Fruit fly (Drosophila melanogaster) whole organism, embryonic: ENCODE data around the gene eIF4H2.

ENCODE experiments used
- Bdp1 ChIP-seq: fragments of 200-800 bp; sonication (Bioruptor generic); optimal IDR thresholded peaks from 3 replicates; lab custom pipeline; 2016; ENCODE audit warnings: missing biosample characterization, missing genetic modification characterization
- CG10366 ChIP-seq: fragments of 200-800 bp; sonication (Bioruptor generic); IDR thresholded peaks from 2 replicates; pipeline ENCODE4 v1.3.6; 2022; ENCODE audit warnings: missing biosample characterization, missing genetic modification characterization
- CG10979 ChIP-seq: fragments of 200-800 bp; sonication (Bioruptor generic); optimal IDR thresholded peaks from 2 replicates; lab custom pipeline; 2018; ENCODE audit warnings: missing biosample characterization, mild to moderate bottlenecking, missing genetic modification characterization, moderate library complexity
- CG11093 ChIP-seq: fragments of 200-800 bp; sonication (Bioruptor generic); IDR thresholded peaks from 3 replicates; pipeline ENCODE4 v1.3.6; 2022; ENCODE audit warnings: missing biosample characterization, missing genetic modification characterization
- CG12942 ChIP-seq: fragments of 200-800 bp; sonication (Bioruptor generic); optimal IDR thresholded peaks from 3 replicates; lab custom pipeline; 2016; ENCODE audit warnings: missing biosample characterization, missing genetic modification characterization
- CG14050 ChIP-seq: fragments of 200-800 bp; sonication (Bioruptor generic); IDR thresholded peaks from 3 replicates; pipeline ENCODE4 v1.3.6; 2022; ENCODE audit warnings: missing biosample characterization, missing genetic modification characterization
- CG15696 ChIP-seq: fragments of 200-800 bp; sonication (Bioruptor generic); optimal IDR thresholded peaks from 2 replicates; lab custom pipeline; 2019; ENCODE audit warnings: missing biosample characterization, mild to moderate bottlenecking, missing genetic modification characterization, moderate library complexity
- CG16815 ChIP-seq: fragments of 200-800 bp; sonication (Bioruptor generic); optimal IDR thresholded peaks from 3 replicates; lab custom pipeline; 2017; ENCODE audit warnings: missing biosample characterization, mild to moderate bottlenecking, missing genetic modification characterization
- CG17186 ChIP-seq: fragments of 200-800 bp; sonication (Bioruptor generic); optimal IDR thresholded peaks from 3 replicates; lab custom pipeline; 2017; ENCODE audit warnings: missing biosample characterization, missing genetic modification reagents, missing genetic modification characterization
- CG2202 ChIP-seq: fragments of 200-800 bp; sonication (Bioruptor generic); optimal IDR thresholded peaks from 2 replicates; lab custom pipeline; 2018; ENCODE audit warnings: missing biosample characterization, mild to moderate bottlenecking, missing genetic modification characterization
- CG2678 ChIP-seq: fragments of 200-800 bp; sonication (Bioruptor generic); optimal IDR thresholded peaks from 3 replicates; lab custom pipeline; 2019; ENCODE audit warnings: missing biosample characterization, mild to moderate bottlenecking, missing genetic modification characterization, moderate library complexity
- CG2712 ChIP-seq: fragments of 200-800 bp; optimal IDR thresholded peaks from 3 replicates; lab custom pipeline; 2019; ENCODE audit warnings: missing biosample characterization, mild to moderate bottlenecking, missing genetic modification characterization, moderate library complexity
- CG2875 ChIP-seq: fragments of 200-800 bp; sonication (Bioruptor generic); optimal IDR thresholded peaks from 2 replicates; lab custom pipeline; 2017; ENCODE audit warnings: missing biosample characterization, mild to moderate bottlenecking, missing genetic modification characterization, missing genetic modification reagents
- CG32532 ChIP-seq: fragments of 200-800 bp; sonication (Bioruptor generic); IDR thresholded peaks from 2 replicates; pipeline ENCODE4 v1.3.6; 2022; ENCODE audit warnings: missing biosample characterization, missing genetic modification characterization
- CG3407 ChIP-seq: fragments of 200-800 bp; sonication (Bioruptor generic); optimal IDR thresholded peaks from 2 replicates; lab custom pipeline; 2018; ENCODE audit warnings: missing biosample characterization, mild to moderate bottlenecking, missing genetic modification characterization
- CG34422 ChIP-seq: fragments of 200-800 bp; sonication (Bioruptor generic); IDR thresholded peaks from 3 replicates; pipeline ENCODE4 v1.3.6; 2022; ENCODE audit warnings: missing biosample characterization, missing genetic modification characterization
- CG4707 ChIP-seq: fragments of 200-800 bp; sonication (Bioruptor generic); optimal IDR thresholded peaks from 2 replicates; lab custom pipeline; 2018; ENCODE audit warnings: missing biosample characterization, mild to moderate bottlenecking, missing genetic modification characterization, moderate library complexity
- CG4730 ChIP-seq: fragments of 200-800 bp; sonication (Bioruptor generic); IDR thresholded peaks from 2 replicates; pipeline ENCODE4 v1.3.6; 2022; ENCODE audit warnings: missing biosample characterization, missing genetic modification characterization
- CG8089 ChIP-seq: fragments of 200-800 bp; sonication (Bioruptor generic); optimal IDR thresholded peaks from 3 replicates; lab custom pipeline; 2016; ENCODE audit warnings: missing biosample characterization, missing genetic modification characterization
- CG8359 ChIP-seq: fragments of 200-800 bp; sonication (Bioruptor generic); optimal IDR thresholded peaks from 2 replicates; lab custom pipeline; 2017; ENCODE audit warnings: missing biosample characterization, mild to moderate bottlenecking, missing genetic modification characterization, borderline replicate concordance
- Camta ChIP-seq: fragments of 200-800 bp; sonication (Bioruptor generic); optimal IDR thresholded peaks from 2 replicates; lab custom pipeline; 2016; ENCODE audit warnings: missing biosample characterization, missing genetic modification characterization
- Dp ChIP-seq: fragments of 200-800 bp; sonication (Bioruptor generic); optimal IDR thresholded peaks from 2 replicates; lab custom pipeline; 2018; ENCODE audit warnings: missing biosample characterization, mild to moderate bottlenecking, missing genetic modification characterization, moderate library complexity
- Fer1 ChIP-seq: fragments of 200-800 bp; sonication (Bioruptor generic); optimal IDR thresholded peaks from 2 replicates; lab custom pipeline; 2017; ENCODE audit warnings: missing biosample characterization, mild to moderate bottlenecking, missing genetic modification characterization
- GATAe ChIP-seq: fragments of 200-800 bp; sonication (Bioruptor generic); conservative IDR thresholded peaks from 2 replicates; pipeline ENCODE4 v1.3.6; 2022; ENCODE audit warnings: missing biosample characterization, missing genetic modification characterization
- H2.0 ChIP-seq: fragments of 200-800 bp; sonication (Bioruptor generic); IDR thresholded peaks from 2 replicates; pipeline ENCODE4 v1.3.6; 2022; ENCODE audit warnings: missing biosample characterization, missing genetic modification characterization
- HLH3B ChIP-seq: fragments of 200-800 bp; sonication (Bioruptor generic); IDR thresholded peaks from 2 replicates; pipeline ENCODE4 v1.3.6; 2022; ENCODE audit warnings: missing biosample characterization, missing genetic modification characterization
- Hr39 ChIP-seq: fragments of >200 bp; optimal IDR thresholded peaks from 2 replicates; lab custom pipeline; 2017
- Hsf ChIP-seq: fragments of 200-800 bp; sonication (Bioruptor generic); optimal IDR thresholded peaks from 3 replicates; lab custom pipeline; 2016; ENCODE audit warnings: missing biosample characterization, missing genetic modification characterization
- Med ChIP-seq: fragments of 200-800 bp; sonication (Bioruptor generic); peaks from one replicate; lab custom pipeline; 2016; ENCODE audit warnings: missing biosample characterization, missing genetic modification characterization, mild to moderate bottlenecking, inconsistent platforms, moderate library complexity
- Nf-YA ChIP-seq: fragments of 200-800 bp; sonication (Bioruptor generic); IDR thresholded peaks from 2 replicates; pipeline ENCODE4 v1.3.6; 2022; ENCODE audit warnings: missing biosample characterization, missing genetic modification characterization
- abd-A ChIP-seq: fragments of 200-800 bp; sonication (Bioruptor generic); optimal IDR thresholded peaks from 3 replicates; lab custom pipeline; 2019; ENCODE audit warnings: missing biosample characterization, mild to moderate bottlenecking, missing genetic modification characterization, moderate library complexity
- al ChIP-seq: fragments of 200-800 bp; sonication (Bioruptor generic); IDR thresholded peaks from 2 replicates; pipeline ENCODE4 v1.3.6; 2022; ENCODE audit warnings: missing biosample characterization, missing genetic modification characterization
- crol ChIP-seq: fragments of 200-800 bp; sonication (Bioruptor generic); IDR thresholded peaks from 2 replicates; pipeline ENCODE4 v1.3.6; 2022; ENCODE audit warnings: missing biosample characterization, missing genetic modification characterization
- danr ChIP-seq: fragments of 200-800 bp; sonication (Bioruptor generic); IDR thresholded peaks from 2 replicates; pipeline ENCODE4 v1.3.6; 2022; ENCODE audit warnings: missing biosample characterization, missing genetic modification characterization
- dmrt99B ChIP-seq: fragments of 200-800 bp; sonication (Bioruptor generic); optimal IDR thresholded peaks from 2 replicates; lab custom pipeline; 2018; ENCODE audit warnings: missing biosample characterization, mild to moderate bottlenecking, missing genetic modification characterization, moderate library complexity
- gt ChIP-seq: fragments of 200-800 bp; sonication (Bioruptor generic); IDR thresholded peaks from 2 replicates; pipeline ENCODE4 v1.3.6; 2022; ENCODE audit warnings: missing biosample characterization, missing genetic modification characterization
- her ChIP-seq: fragments of 200-800 bp; sonication (Bioruptor generic); optimal IDR thresholded peaks from 2 replicates; lab custom pipeline; 2016; ENCODE audit warnings: missing biosample characterization, missing genetic modification characterization
- lbe ChIP-seq: fragments of 200-800 bp; sonication (Bioruptor generic); optimal IDR thresholded peaks from 2 replicates; lab custom pipeline; 2016; ENCODE audit warnings: missing biosample characterization, mild to moderate bottlenecking, missing genetic modification characterization
- lov ChIP-seq, 2 experiments: fragments of 200-800 bp in 1 of 2; fragments of >200 bp in 1 of 2; sonication (Bioruptor generic) in 1 of 2; IDR thresholded peaks in 1 of 2; optimal IDR thresholded peaks in 1 of 2; 2 replicates in 1 of 2; 3 replicates in 1 of 2; pipeline versions ENCODE4 v1.3.6 to Lab custom; 2017 to 2022; ENCODE audit warnings: missing biosample characterization in 1 of 2, missing genetic modification characterization in 1 of 2
- mirr ChIP-seq: fragments of 200-800 bp; sonication (Bioruptor generic); optimal IDR thresholded peaks from 3 replicates; lab custom pipeline; 2018; ENCODE audit warnings: missing biosample characterization, mild to moderate bottlenecking, missing genetic modification characterization
- pan ChIP-seq, 4 experiments: fragments of >200 bp in 3 of 4; fragments of 200-800 bp in 1 of 4; sonication (Bioruptor generic) in 1 of 4; optimal IDR thresholded peaks in 3 of 4; IDR thresholded peaks in 1 of 4; 2 replicates each; pipeline versions ENCODE4 v1.3.6 to Lab custom; 2017 to 2022; ENCODE audit warnings: missing biosample characterization in 2 of 4, missing genetic modification characterization in 2 of 4, mixed read lengths in 1 of 4
- slbo ChIP-seq: fragments of 200-800 bp; sonication (Bioruptor generic); IDR thresholded peaks from 2 replicates; pipeline ENCODE4 v1.3.6; 2022; ENCODE audit warnings: missing biosample characterization, missing genetic modification characterization
- so ChIP-seq: fragments of 200-800 bp; sonication (Bioruptor generic); IDR thresholded peaks from 3 replicates; pipeline ENCODE4 v1.3.6; 2022; ENCODE audit warnings: missing biosample characterization, missing genetic modification characterization
- sob ChIP-seq: fragments of 200-800 bp; sonication (Bioruptor generic); IDR thresholded peaks from 2 replicates; pipeline ENCODE4 v1.3.6; 2022; ENCODE audit warnings: missing biosample characterization, missing genetic modification characterization
- tgo ChIP-seq: fragments of 200-800 bp; sonication (Bioruptor generic); IDR thresholded peaks from 3 replicates; pipeline ENCODE4 v1.3.6; 2022; ENCODE audit warnings: missing biosample characterization, missing genetic modification characterization
- tin ChIP-seq: fragments of 200-800 bp; sonication (Bioruptor generic); optimal IDR thresholded peaks from 3 replicates; lab custom pipeline; 2016; ENCODE audit warnings: missing biosample characterization, missing genetic modification characterization
- tio ChIP-seq: fragments of 200-800 bp; sonication (Bioruptor generic); optimal IDR thresholded peaks from 2 replicates; lab custom pipeline; 2017; ENCODE audit warnings: missing biosample characterization, missing genetic modification characterization, inconsistent platforms
- vfl ChIP-seq: fragments of 200-800 bp; sonication (Bioruptor generic); optimal IDR thresholded peaks from 2 replicates; lab custom pipeline; 2016; ENCODE audit warnings: missing biosample characterization, missing genetic modification characterization
- vnd ChIP-seq: fragments of 200-800 bp; sonication (Bioruptor generic); IDR thresholded peaks from 3 replicates; pipeline ENCODE4 v1.3.6; 2022; ENCODE audit warnings: missing biosample characterization, missing genetic modification characterization; ENCODE audit not compliant: partially characterized antibody
- wek ChIP-seq: fragments of 200-800 bp; sonication (Bioruptor generic); optimal IDR thresholded peaks from 3 replicates; lab custom pipeline; 2018; ENCODE audit warnings: missing biosample characterization, mild to moderate bottlenecking, missing genetic modification characterization, moderate library complexity

eIF4H2 gene

DNA sequence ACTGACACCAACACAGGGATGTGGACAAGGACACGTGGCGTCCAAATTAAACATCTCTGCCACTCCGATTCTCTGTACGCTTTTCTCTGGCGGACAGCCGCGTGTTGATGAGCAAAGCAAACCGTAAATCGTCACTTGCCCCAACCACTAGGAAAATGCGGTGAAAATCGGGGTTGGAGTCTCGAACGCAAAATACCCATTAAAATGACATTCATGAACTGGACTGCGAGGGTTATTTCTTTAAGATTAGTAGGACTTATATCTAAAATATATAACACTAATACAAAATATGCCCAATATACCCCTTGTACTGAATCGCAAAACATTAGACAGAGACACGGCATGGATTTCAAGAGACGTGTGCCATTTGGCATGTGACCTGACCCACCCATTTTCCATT is 7.4 kb upstream of the eIF4H2 start (continued):
- TF ChIP-seq CG17186 (GFP tag; lab: Kevin White, UChicago): no peak
- TF ChIP-seq CG4707 (GFP tag; lab: Kevin White, UChicago): no peak
- no peak for TF ChIP-seq tio
- TF ChIP-seq HLH3B: peak; percentile 30; the same call in 1 of the 2 replicates
- peak; percentile 32 for TF ChIP-seq CG3407
- no peak for TF ChIP-seq mirr (GFP tag; lab: Kevin White, UChicago)
- no peak for TF ChIP-seq Nf-YA (GFP tag; lab: Robert Waterston, UW)
- TF ChIP-seq danr: 0 out of 2 replicates have a peak, but pooled peaks have one; percentile 15
- 0 out of 3 replicates have a peak, but pooled peaks have one; percentile 20 for TF ChIP-seq CG14050 (GFP tag; lab: Robert Waterston, UW)
- no peak for TF ChIP-seq CG16815 (GFP tag; lab: Kevin White, UChicago)
- peak; percentile 48 for TF ChIP-seq dmrt99B (tag; lab: Kevin White, UChicago)
- TF ChIP-seq CG11093 (GFP tag; lab: Robert Waterston, UW): peak; percentile 16; the same call in 1 of the 3 replicates
- TF ChIP-seq wek: no peak
- peak; percentile 75 for TF ChIP-seq Med (GFP tag; lab: Kevin White, UChicago)
- no peak for TF ChIP-seq CG2202 (tag; lab: Kevin White, UChicago)
- peak; percentile 53 for TF ChIP-seq CG2712 (tag; lab: Kevin White, UChicago)
- TF ChIP-seq her (GFP tag; lab: Kevin White, UChicago): no peak
- TF ChIP-seq CG10366 (GFP tag; lab: Robert Waterston, UW): no peak
- TF ChIP-seq pan (optimal IDR thresholded peaks at IDR 0.05; lab: Kevin White, UChicago): no peak
- peak in 1 of 2 experiments; percentile 15 for TF ChIP-seq pan (GFP tag; optimal IDR thresholded peaks at IDR 0.05 in 1 of 2, IDR thresholded peaks at IDR 0.05 in 1 of 2)
- no peak for TF ChIP-seq crol (GFP tag; lab: Robert Waterston, UW)
- TF ChIP-seq abd-A (tag; lab: Kevin White, UChicago): no peak
- peak; percentile 48; the same call in 1 of the 2 replicates for TF ChIP-seq sob (GFP tag; lab: Robert Waterston, UW)
- TF ChIP-seq lov (optimal IDR thresholded peaks at IDR 0.05; lab: Kevin White, UChicago): no peak
- TF ChIP-seq lov (GFP tag; IDR thresholded peaks at IDR 0.05; lab: Robert Waterston, UW): 0 out of 3 replicates have a peak, but pooled peaks have one; percentile 24
- 0 out of 2 replicates have a peak, but pooled peaks have one; percentile 25 for TF ChIP-seq CG4730 (GFP tag; lab: Robert Waterston, UW)
- no peak for TF ChIP-seq CG8089
- TF ChIP-seq vfl (GFP tag; lab: Kevin White, UChicago): no peak
- peak; percentile 54 for TF ChIP-seq H2.0 (GFP tag; lab: Robert Waterston, UW)
- TF ChIP-seq Dp (GFP tag; lab: Kevin White, UChicago): no peak
- TF ChIP-seq GATAe (GFP tag; lab: Robert Waterston, UW): no peak
- TF ChIP-seq CG12942 (GFP tag; lab: Kevin White, UChicago): no peak
- TF ChIP-seq Camta (GFP tag; lab: Kevin White, UChicago): no peak
- TF ChIP-seq al (GFP tag; lab: Robert Waterston, UW): no peak
- TF ChIP-seq slbo (GFP tag; lab: Robert Waterston, UW): peak; percentile 37; the same call in 1 of the 2 replicates
- no peak for TF ChIP-seq Hr39
- no peak for TF ChIP-seq CG32532 (GFP tag; lab: Robert Waterston, UW)
- TF ChIP-seq Bdp1 (GFP tag; lab: Kevin White, UChicago): no peak
- TF ChIP-seq Hsf (GFP tag; lab: Kevin White, UChicago): no peak
- no peak for TF ChIP-seq gt
- peak; percentile 33 for TF ChIP-seq CG2678 (tag; lab: Kevin White, UChicago)
- peak; percentile 40; the same call in 1 of the 3 replicates for TF ChIP-seq CG34422 (GFP tag; lab: Robert Waterston, UW)
- no peak for TF ChIP-seq CG8359 (GFP tag; lab: Kevin White, UChicago)
- TF ChIP-seq tin (GFP tag; lab: Kevin White, UChicago): no peak
- peak; percentile 37; the same call in 1 of the 3 replicates for TF ChIP-seq tgo (GFP tag; lab: Robert Waterston, UW)
- no peak for TF ChIP-seq vnd (GFP tag; lab: Robert Waterston, UW)
- TF ChIP-seq CG10979 (tag; lab: Kevin White, UChicago): peak; percentile 41
- TF ChIP-seq CG2875 (GFP tag; lab: Kevin White, UChicago): no peak
- TF ChIP-seq lbe (GFP tag; lab: Kevin White, UChicago): no peak
- TF ChIP-seq so (GFP tag; lab: Robert Waterston, UW): no peak
- no peak for TF ChIP-seq CG15696 (tag; lab: Kevin White, UChicago)
- TF ChIP-seq Fer1 (GFP tag; lab: Kevin White, UChicago): no peak
